Worm (Caenorhabditis elegans) whole organism, midembryonic: Measurements from ENCODE around the gene hpo-28.

Experiments
- klf-2 ChIP-seq: fragments of 200-800 bp; sonication (Bioruptor generic); conservative IDR thresholded peaks from 2 replicates; pipeline ENCODE4 v1.3.6; 2022; ENCODE audit warnings: missing genetic modification reagents, missing genetic modification characterization, missing compliant biosample characterization
- med-1 ChIP-seq: sonication (generic microtip); optimal IDR thresholded peaks from 2 replicates; lab custom pipeline; 2017; ENCODE audit warnings: missing genetic modification characterization, mild to moderate bottlenecking, missing compliant biosample characterization, antibody characterized with exemption, missing genetic modification reagents; ENCODE audit not compliant: insufficient read depth
- ztf-23 ChIP-seq: fragments of 200-800 bp; sonication (Bioruptor generic); IDR thresholded peaks from 2 replicates; pipeline ENCODE4 v1.3.6; 2022; ENCODE audit warnings: missing genetic modification reagents, missing genetic modification characterization, missing compliant biosample characterization
- ztf-29 ChIP-seq: fragments of 200-800 bp; sonication (Bioruptor generic); IDR thresholded peaks from 2 replicates; pipeline ENCODE4 v1.3.6; 2022; ENCODE audit warnings: missing genetic modification reagents, missing genetic modification characterization, missing compliant biosample characterization

DNA sequence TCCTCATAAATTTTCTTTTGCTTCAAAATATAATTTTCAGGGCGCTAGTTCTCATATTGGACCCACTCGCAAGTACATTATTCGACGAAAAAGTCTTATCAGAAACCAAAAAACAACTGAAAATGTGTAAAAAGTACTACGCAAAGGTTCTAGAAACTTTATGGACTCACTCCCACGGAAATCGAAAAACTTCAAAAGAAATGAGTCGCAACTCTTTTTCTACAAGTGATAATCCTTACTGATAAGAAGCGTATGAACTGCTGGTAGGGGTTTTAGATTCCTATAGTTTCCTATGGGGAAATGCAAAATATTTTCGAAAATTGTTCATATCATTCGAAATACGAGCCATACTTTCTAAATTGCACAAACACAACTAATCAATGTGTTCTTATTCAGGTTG lies 35.5 kb upstream of the hpo-28 start, which contains the start of gene B0244.5:
- TF ChIP-seq ztf-23 (no peak), klf-2 (GFP tag; lab: Robert Waterston, UW) (no peak), med-1 (GFP tag; lab: Kevin White, UChicago) (no peak), ztf-29 (GFP tag; lab: Robert Waterston, UW) (no peak)
